Fruit fly (Drosophila melanogaster) whole organism, embryonic: ENCODE results near the gene uncNacbeta.

ENCODE experiments used
- Asciz ChIP-seq: fragments of 200-800 bp; sonication (Bioruptor generic); optimal IDR thresholded peaks from 2 replicates; lab custom pipeline; 2017; ENCODE audit warnings: missing biosample characterization, mild to moderate bottlenecking, missing genetic modification characterization, missing genetic modification reagents
- Atf3 ChIP-seq: fragments of 200-800 bp; sonication (Bioruptor generic); optimal IDR thresholded peaks from 3 replicates; lab custom pipeline; 2016; ENCODE audit warnings: missing biosample characterization, missing genetic modification characterization
- CG10321 ChIP-seq: fragments of 200-800 bp; sonication (Bioruptor generic); IDR thresholded peaks from 2 replicates; pipeline ENCODE4 v1.3.6; 2022; ENCODE audit warnings: missing biosample characterization, missing genetic modification characterization
- CG15269 ChIP-seq: fragments of 200-800 bp; sonication (Bioruptor generic); optimal IDR thresholded peaks from 2 replicates; lab custom pipeline; 2018; ENCODE audit warnings: missing biosample characterization, mild to moderate bottlenecking, missing genetic modification characterization, moderate library complexity
- CG15479 ChIP-seq: fragments of 200-800 bp; sonication (Bioruptor generic); optimal IDR thresholded peaks from 3 replicates; lab custom pipeline; 2019; ENCODE audit warnings: missing biosample characterization, mild to moderate bottlenecking, missing genetic modification characterization, moderate library complexity
- CG1603 ChIP-seq: fragments of 200-800 bp; sonication (Bioruptor generic); optimal IDR thresholded peaks from 2 replicates; lab custom pipeline; 2019; ENCODE audit warnings: missing biosample characterization, mild to moderate bottlenecking, missing genetic modification characterization, moderate library complexity
- CG17328 ChIP-seq: fragments of 200-800 bp; sonication (Bioruptor generic); IDR thresholded peaks from 2 replicates; pipeline ENCODE4 v1.3.6; 2022; ENCODE audit warnings: missing biosample characterization, missing genetic modification characterization
- CG17912 ChIP-seq: fragments of 200-800 bp; sonication (Bioruptor generic); optimal IDR thresholded peaks from 2 replicates; lab custom pipeline; 2018; ENCODE audit warnings: missing biosample characterization, mild to moderate bottlenecking, missing genetic modification characterization
- CG1832 ChIP-seq: fragments of 200-800 bp; sonication (Bioruptor generic); optimal IDR thresholded peaks from 2 replicates; lab custom pipeline; 2017; ENCODE audit warnings: missing biosample characterization, mild to moderate bottlenecking, missing genetic modification characterization, inconsistent platforms
- CG34422 ChIP-seq: fragments of 200-800 bp; sonication (Bioruptor generic); IDR thresholded peaks from 3 replicates; pipeline ENCODE4 v1.3.6; 2022; ENCODE audit warnings: missing biosample characterization, missing genetic modification characterization
- CG4360 ChIP-seq: fragments of 200-800 bp; sonication (Bioruptor generic); IDR thresholded peaks from 2 replicates; pipeline ENCODE4 v1.3.6; 2022; ENCODE audit warnings: missing biosample characterization, missing genetic modification characterization
- CG7745 ChIP-seq: fragments of 200-800 bp; sonication (Bioruptor generic); optimal IDR thresholded peaks from 2 replicates; lab custom pipeline; 2018; ENCODE audit warnings: missing biosample characterization, mild to moderate bottlenecking, missing genetic modification characterization, moderate library complexity
- CG8089 ChIP-seq: fragments of 200-800 bp; sonication (Bioruptor generic); optimal IDR thresholded peaks from 3 replicates; lab custom pipeline; 2016; ENCODE audit warnings: missing biosample characterization, missing genetic modification characterization
- CG8924 ChIP-seq: fragments of 200-800 bp; optimal IDR thresholded peaks from 3 replicates; lab custom pipeline; 2019; ENCODE audit warnings: missing biosample characterization, mild to moderate bottlenecking, missing genetic modification characterization, moderate library complexity
- D ChIP-seq, 2 experiments: fragments of 200-800 bp in 1 of 2; fragments of >200 bp in 1 of 2; sonication (Bioruptor generic) in 1 of 2; optimal IDR thresholded peaks; 2 replicates in 1 of 2; 3 replicates in 1 of 2; lab custom pipeline; 2017; ENCODE audit warnings: mild to moderate bottlenecking in 1 of 2, missing biosample characterization in 1 of 2, missing genetic modification characterization in 1 of 2, missing genetic modification reagents in 1 of 2
- Deaf1 ChIP-seq: fragments of 200-800 bp; optimal IDR thresholded peaks from 3 replicates; lab custom pipeline; 2019; ENCODE audit warnings: missing biosample characterization, mild to moderate bottlenecking, missing genetic modification characterization, moderate library complexity
- Dek ChIP-seq: fragments of 200-800 bp; sonication (Bioruptor generic); optimal IDR thresholded peaks from 3 replicates; lab custom pipeline; 2019; ENCODE audit warnings: missing biosample characterization, mild to moderate bottlenecking, missing genetic modification characterization, moderate library complexity
- MTF-1 ChIP-seq: fragments of 200-800 bp; sonication (Bioruptor generic); optimal IDR thresholded peaks from 2 replicates; lab custom pipeline; 2018; ENCODE audit warnings: missing biosample characterization, mild to moderate bottlenecking, missing genetic modification characterization, borderline replicate concordance
- Nf-YC ChIP-seq: fragments of 200-800 bp; optimal IDR thresholded peaks from 3 replicates; lab custom pipeline; 2019; ENCODE audit warnings: missing biosample characterization, mild to moderate bottlenecking, missing genetic modification characterization, moderate library complexity
- Ptx1 ChIP-seq: fragments of 200-800 bp; sonication (Bioruptor generic); IDR thresholded peaks from 2 replicates; pipeline ENCODE4 v1.3.6; 2022; ENCODE audit warnings: missing biosample characterization, missing genetic modification characterization
- Sox102F ChIP-seq: fragments of 200-800 bp; sonication (Bioruptor generic); optimal IDR thresholded peaks from 2 replicates; lab custom pipeline; 2018; ENCODE audit warnings: missing biosample characterization, mild to moderate bottlenecking, missing genetic modification characterization, moderate library complexity
- Ssrp ChIP-seq: fragments of 200-800 bp; sonication (Bioruptor generic); optimal IDR thresholded peaks from 2 replicates; lab custom pipeline; 2018; ENCODE audit warnings: missing biosample characterization, mild to moderate bottlenecking, missing genetic modification characterization, moderate library complexity
- Xrp1 ChIP-seq: fragments of 200-800 bp; sonication (Bioruptor generic); IDR thresholded peaks from 2 replicates; pipeline ENCODE4 v1.3.6; 2022; ENCODE audit warnings: missing biosample characterization, missing genetic modification characterization
- ase ChIP-seq: fragments of 200-800 bp; sonication (Bioruptor generic); IDR thresholded peaks from 3 replicates; pipeline ENCODE4 v1.3.6; 2022; ENCODE audit warnings: missing biosample characterization, missing genetic modification characterization
- cad ChIP-seq: fragments of >200 bp; optimal IDR thresholded peaks from 2 replicates; lab custom pipeline; 2017; ENCODE audit warnings: missing biosample characterization, missing genetic modification characterization
- cg ChIP-seq: fragments of 200-800 bp; sonication (Bioruptor generic); optimal IDR thresholded peaks from 3 replicates; lab custom pipeline; 2019; ENCODE audit warnings: missing biosample characterization, mild to moderate bottlenecking, missing genetic modification characterization, moderate library complexity
- crol ChIP-seq: fragments of 200-800 bp; sonication (Bioruptor generic); IDR thresholded peaks from 2 replicates; pipeline ENCODE4 v1.3.6; 2022; ENCODE audit warnings: missing biosample characterization, missing genetic modification characterization
- dmrt11E ChIP-seq: fragments of 200-800 bp; sonication (Bioruptor generic); optimal IDR thresholded peaks from 3 replicates; lab custom pipeline; 2018; ENCODE audit warnings: missing biosample characterization, mild to moderate bottlenecking, missing genetic modification characterization, moderate library complexity
- eyg ChIP-seq: fragments of 200-800 bp; sonication (Bioruptor generic); optimal IDR thresholded peaks from 3 replicates; lab custom pipeline; 2016; ENCODE audit warnings: missing biosample characterization, missing genetic modification characterization
- fd64A ChIP-seq: fragments of 200-800 bp; sonication (Bioruptor generic); optimal IDR thresholded peaks from 3 replicates; lab custom pipeline; 2018; ENCODE audit warnings: missing biosample characterization, mild to moderate bottlenecking, missing genetic modification characterization
- gem ChIP-seq: fragments of 200-800 bp; sonication (Bioruptor generic); optimal IDR thresholded peaks from 2 replicates; lab custom pipeline; 2019; ENCODE audit warnings: missing biosample characterization, mild to moderate bottlenecking, missing genetic modification characterization, moderate library complexity
- grn ChIP-seq: fragments of 200-800 bp; sonication (Bioruptor generic); optimal IDR thresholded peaks from 3 replicates; lab custom pipeline; 2017; ENCODE audit warnings: missing biosample characterization, missing genetic modification characterization
- kni ChIP-seq: fragments of 200-800 bp; sonication (Bioruptor generic); optimal IDR thresholded peaks from 3 replicates; lab custom pipeline; 2017; ENCODE audit warnings: mild to moderate bottlenecking, missing biosample characterization, missing genetic modification reagents, missing genetic modification characterization
- knrl ChIP-seq: fragments of 200-800 bp; sonication (Bioruptor generic); IDR thresholded peaks from 3 replicates; pipeline ENCODE4 v1.3.6; 2022; ENCODE audit warnings: missing biosample characterization, missing genetic modification characterization; ENCODE audit not compliant: partially characterized antibody
- lab ChIP-seq: fragments of 200-800 bp; sonication (Bioruptor generic); optimal IDR thresholded peaks from 3 replicates; lab custom pipeline; 2017; ENCODE audit warnings: missing biosample characterization, missing genetic modification characterization, mild to moderate bottlenecking, moderate library complexity, missing genetic modification reagents
- lilli ChIP-seq: fragments of 200-800 bp; sonication (Bioruptor generic); optimal IDR thresholded peaks from 3 replicates; lab custom pipeline; 2016; ENCODE audit warnings: missing biosample characterization, missing genetic modification characterization
- oc ChIP-seq: fragments of 200-800 bp; sonication (Bioruptor generic); optimal IDR thresholded peaks from 2 replicates; lab custom pipeline; 2018; ENCODE audit warnings: missing biosample characterization, mild to moderate bottlenecking, missing genetic modification characterization, moderate library complexity
- odd ChIP-seq: fragments of 200-800 bp; sonication (Bioruptor generic); optimal IDR thresholded peaks from 2 replicates; lab custom pipeline; 2017; ENCODE audit warnings: missing biosample characterization, mild to moderate bottlenecking, missing genetic modification characterization
- pros ChIP-seq: fragments of 200-800 bp; sonication (Bioruptor generic); optimal IDR thresholded peaks from 3 replicates; lab custom pipeline; 2019; ENCODE audit warnings: missing biosample characterization, mild to moderate bottlenecking, missing genetic modification characterization, moderate library complexity
- sens ChIP-seq: fragments of 200-800 bp; sonication (Bioruptor generic); peaks from one replicate; lab custom pipeline; 2016; ENCODE audit warnings: missing biosample characterization, missing genetic modification characterization
- sqz ChIP-seq: fragments of 200-800 bp; sonication (Bioruptor generic); optimal IDR thresholded peaks from 3 replicates; lab custom pipeline; 2018; ENCODE audit warnings: missing biosample characterization, mild to moderate bottlenecking, missing genetic modification characterization
- sr ChIP-seq: fragments of 200-800 bp; sonication (Bioruptor generic); IDR thresholded peaks from 3 replicates; pipeline ENCODE4 v1.3.6; 2022; ENCODE audit warnings: missing biosample characterization, missing genetic modification characterization
- tap ChIP-seq: fragments of 200-800 bp; optimal IDR thresholded peaks from 3 replicates; lab custom pipeline; 2019; ENCODE audit warnings: missing biosample characterization, mild to moderate bottlenecking, missing genetic modification characterization, moderate library complexity
- unpg ChIP-seq: fragments of 200-800 bp; sonication (Bioruptor generic); optimal IDR thresholded peaks from 3 replicates; lab custom pipeline; 2018; ENCODE audit warnings: missing biosample characterization, mild to moderate bottlenecking, missing genetic modification characterization, moderate library complexity

The uncNacbeta gene

dm6 chr2L:521940-522632 is 41.5 kb downstream of the uncNacbeta start (continued):
- TF ChIP-seq Atf3 (GFP tag; lab: Kevin White, UChicago) (peak; percentile 39), Dek (tag; lab: Kevin White, UChicago) (peak; percentile 28), CG15269 (tag; lab: Kevin White, UChicago) (peak; percentile 78)

- no peak for TF ChIP-seq lab (GFP tag; lab: Kevin White, UChicago)
- TF ChIP-seq cad (GFP tag; lab: Kevin White, UChicago) = no peak
- TF ChIP-seq CG1603 (tag; lab: Kevin White, UChicago) = peak; percentile 13
- peak; percentile 59 for TF ChIP-seq CG7745
- 0 out of 3 replicates have a peak, but pooled peaks have one; percentile 16 for TF ChIP-seq knrl (GFP tag; lab: Robert Waterston, UW)
- TF ChIP-seq unpg = peak; percentile 8
- TF ChIP-seq Sox102F (GFP tag; lab: Kevin White, UChicago) = peak; percentile 10
- TF ChIP-seq gem (tag; lab: Kevin White, UChicago) = peak; percentile 45
- peak; percentile 37 for TF ChIP-seq dmrt11E
- TF ChIP-seq ase (GFP tag; lab: Robert Waterston, UW) = 0 out of 3 replicates have a peak, but pooled peaks have one; percentile 15
- TF ChIP-seq kni (GFP tag; lab: Kevin White, UChicago) = peak; percentile 55
- TF ChIP-seq CG1832 (GFP tag; lab: Kevin White, UChicago) = peak; percentile 65
- TF ChIP-seq odd = no peak
- TF ChIP-seq sr = 0 out of 3 replicates have a peak, but pooled peaks have one; percentile 5
- no peak for TF ChIP-seq lilli (GFP tag; lab: Kevin White, UChicago)
- 0 out of 2 replicates have a peak, but pooled peaks have one; percentile 13 for TF ChIP-seq CG17328 (GFP tag; lab: Robert Waterston, UW)
- TF ChIP-seq Deaf1 (tag; lab: Kevin White, UChicago) = peak; percentile 0
- TF ChIP-seq Ssrp (tag; lab: Kevin White, UChicago) = peak; percentile 49
- TF ChIP-seq D (optimal IDR thresholded peaks at IDR 0.05; lab: Kevin White, UChicago) = no peak
- TF ChIP-seq D (GFP tag; optimal IDR thresholded peaks at IDR 0.05; lab: Kevin White, UChicago) = no peak
- peak; percentile 55 for TF ChIP-seq sens
- peak; percentile 88 for TF ChIP-seq CG10321
- TF ChIP-seq Nf-YC (tag; lab: Kevin White, UChicago) = peak; percentile 51
- peak; percentile 94 for TF ChIP-seq sqz
- TF ChIP-seq Xrp1 = peak; percentile 40; the same call in 1 of the 2 replicates
- TF ChIP-seq oc (tag; lab: Kevin White, UChicago) = peak; percentile 38
- peak; percentile 89 for TF ChIP-seq CG4360 (GFP tag; lab: Robert Waterston, UW)
- TF ChIP-seq CG34422 (GFP tag; lab: Robert Waterston, UW) = 0 out of 3 replicates have a peak, but pooled peaks have one; percentile 6
- no peak for TF ChIP-seq fd64A (GFP tag; lab: Kevin White, UChicago)
- TF ChIP-seq grn (GFP tag; lab: Kevin White, UChicago) = peak; percentile 100
- no peak for TF ChIP-seq CG17912 (GFP tag; lab: Kevin White, UChicago)
- TF ChIP-seq tap (tag; lab: Kevin White, UChicago) = peak; percentile 36
- TF ChIP-seq cg (GFP tag; lab: Kevin White, UChicago) = peak; percentile 65
- TF ChIP-seq Ptx1 (GFP tag; lab: Robert Waterston, UW) = 0 out of 2 replicates have a peak, but pooled peaks have one; percentile 8
- TF ChIP-seq CG8924 = peak; percentile 24
- TF ChIP-seq Asciz (GFP tag; lab: Kevin White, UChicago) = peak; percentile 32
- TF ChIP-seq pros (GFP tag; lab: Kevin White, UChicago) = peak; percentile 41
- no peak for TF ChIP-seq eyg (GFP tag; lab: Kevin White, UChicago)
- TF ChIP-seq crol (GFP tag; lab: Robert Waterston, UW) = peak; percentile 82
- no peak for TF ChIP-seq CG8089 (GFP tag; lab: Kevin White, UChicago)
- TF ChIP-seq CG15479 = peak; percentile 56
- TF ChIP-seq MTF-1 (GFP tag; lab: Kevin White, UChicago) = no peak
These were observed 42.4 kb downstream of the uncNacbeta start for dm6 chr2L:521001-521827.
